Worm (Caenorhabditis elegans) whole organism, L4 larva: Measurements from ENCODE around the gene act-2.

Experiments used
- F10B5.3 ChIP-seq: sonication (generic microtip); optimal IDR thresholded peaks from 2 replicates; lab custom pipeline; 2016; ENCODE audit warnings: mild to moderate bottlenecking, missing genetic modification characterization, missing compliant biosample characterization
- T20F7.1 ChIP-seq: fragments of 200-800 bp; sonication (Bioruptor generic); optimal IDR thresholded peaks from 2 replicates; lab custom pipeline; 2018; ENCODE audit warnings: mild to moderate bottlenecking, missing genetic modification characterization, missing compliant biosample characterization
- aha-1 ChIP-seq: fragments of 150-350 bp; peaks from one replicate; lab custom pipeline; 2014; ENCODE audit warnings: missing biosample characterization, missing genetic modification characterization
- ceh-32 ChIP-seq: sonication (generic microtip); optimal IDR thresholded peaks from 2 replicates; lab custom pipeline; 2016; ENCODE audit warnings: mild to moderate bottlenecking, missing genetic modification characterization, missing compliant biosample characterization; ENCODE audit not compliant: poor library complexity
- ceh-44 ChIP-seq: fragments of 200-800 bp; sonication (Bioruptor generic); IDR thresholded peaks from 2 replicates; pipeline ENCODE4 v1.3.6; 2022; ENCODE audit warnings: missing genetic modification reagents, missing genetic modification characterization, missing compliant biosample characterization
- ctbp-1 ChIP-seq: fragments of 200-800 bp; sonication (Bioruptor generic); IDR thresholded peaks from 2 replicates; pipeline ENCODE4 v1.3.6; 2022; ENCODE audit warnings: missing genetic modification reagents, missing genetic modification characterization, missing compliant biosample characterization
- daf-12 ChIP-seq: fragments of 150-350 bp; optimal IDR thresholded peaks from 2 replicates; lab custom pipeline; 2014; ENCODE audit warnings: missing biosample characterization, missing genetic modification reagents, missing genetic modification characterization
- daf-16 ChIP-seq, 3 experiments: sonication (generic microtip); optimal IDR thresholded peaks; 2 replicates each; lab custom pipeline; 2016 to 2017; ENCODE audit warnings: missing genetic modification characterization in 3 of 3, missing genetic modification reagents in 3 of 3, mild to moderate bottlenecking in 2 of 3, missing compliant biosample characterization in 2 of 3, missing biosample characterization in 1 of 3, moderate library complexity in 1 of 3
- dmd-6 ChIP-seq: fragments of 200-800 bp; sonication (Bioruptor generic); IDR thresholded peaks from 2 replicates; pipeline ENCODE4 v1.3.6; 2022; ENCODE audit warnings: missing genetic modification reagents, missing genetic modification characterization, missing compliant biosample characterization
- dve-1 ChIP-seq: sonication (generic microtip); optimal IDR thresholded peaks from 2 replicates; lab custom pipeline; 2017; ENCODE audit warnings: antibody characterized with exemption, mild to moderate bottlenecking, missing genetic modification characterization, missing compliant biosample characterization; ENCODE audit not compliant: insufficient read depth
- hlh-30 ChIP-seq: sonication (generic microtip); optimal IDR thresholded peaks from 2 replicates; lab custom pipeline; 2017; ENCODE audit warnings: antibody characterized with exemption, mild to moderate bottlenecking, missing genetic modification characterization, missing compliant biosample characterization; ENCODE audit not compliant: insufficient read depth
- lin-29 ChIP-seq: fragments of 200-800 bp; sonication (Bioruptor generic); IDR thresholded peaks from 2 replicates; pipeline ENCODE4 v1.3.6; 2022; ENCODE audit warnings: missing genetic modification reagents, missing genetic modification characterization, missing compliant biosample characterization
- lsy-2 ChIP-seq, 2 experiments: fragments of 150-350 bp in 1 of 2; sonication (generic microtip) in 1 of 2; optimal IDR thresholded peaks; 2 replicates each; lab custom pipeline; 2014 to 2017; ENCODE audit warnings: missing biosample characterization in 2 of 2, missing genetic modification characterization in 2 of 2
- mdl-1 ChIP-seq, 2 experiments: fragments of 150-350 bp in 1 of 2; sonication (generic microtip) in 1 of 2; optimal IDR thresholded peaks; 2 replicates each; lab custom pipeline; 2014 to 2017; ENCODE audit warnings: missing biosample characterization in 2 of 2, missing genetic modification characterization in 2 of 2
- mdt-29 ChIP-seq: fragments of 200-800 bp; sonication (Bioruptor generic); IDR thresholded peaks from 2 replicates; pipeline ENCODE4 v1.3.6; 2022; ENCODE audit warnings: missing genetic modification reagents, missing genetic modification characterization, missing compliant biosample characterization
- mes-2 ChIP-seq: sonication (generic microtip); optimal IDR thresholded peaks from 2 replicates; lab custom pipeline; 2016; ENCODE audit warnings: missing genotype, mild to moderate bottlenecking, missing genetic modification characterization, missing compliant biosample characterization; ENCODE audit not compliant: poor library complexity, severe bottlenecking
- nhr-237 ChIP-seq: sonication (generic microtip); optimal IDR thresholded peaks from 2 replicates; lab custom pipeline; 2017; ENCODE audit warnings: missing biosample characterization, missing genetic modification characterization
- nhr-25 ChIP-seq: sonication (generic microtip); optimal IDR thresholded peaks from 2 replicates; lab custom pipeline; 2017; ENCODE audit warnings: missing genetic modification characterization, mild to moderate bottlenecking, missing compliant biosample characterization, antibody characterized with exemption, moderate library complexity, borderline replicate concordance; ENCODE audit not compliant: insufficient read depth
- nhr-28 ChIP-seq: fragments of 150-350 bp; optimal IDR thresholded peaks from 2 replicates; lab custom pipeline; 2014; ENCODE audit warnings: missing biosample characterization, missing genetic modification characterization
- nhr-41 ChIP-seq: fragments of 200-800 bp; sonication (Bioruptor generic); IDR thresholded peaks from 2 replicates; pipeline ENCODE4 v1.3.6; 2022; ENCODE audit warnings: missing genetic modification reagents, missing genetic modification characterization, missing compliant biosample characterization
- nhr-48 ChIP-seq: sonication (generic microtip); optimal IDR thresholded peaks from 2 replicates; lab custom pipeline; 2016; ENCODE audit warnings: mild to moderate bottlenecking, missing genetic modification characterization, missing compliant biosample characterization
- nhr-76 ChIP-seq: fragments of 150-350 bp; optimal IDR thresholded peaks from 2 replicates; lab custom pipeline; 2014; ENCODE audit warnings: missing biosample characterization, missing genetic modification characterization
- php-3 ChIP-seq: fragments of 200-800 bp; sonication (Bioruptor generic); IDR thresholded peaks from 2 replicates; pipeline ENCODE4 v1.3.6; 2022; ENCODE audit warnings: missing genetic modification reagents, missing genetic modification characterization, missing compliant biosample characterization
- snpc-4 ChIP-seq: fragments of 150-350 bp; optimal IDR thresholded peaks from 2 replicates; lab custom pipeline; 2014; ENCODE audit warnings: missing biosample characterization, missing genetic modification characterization
- spr-1 ChIP-seq: sonication (generic microtip); optimal IDR thresholded peaks from 2 replicates; lab custom pipeline; 2016; ENCODE audit warnings: mild to moderate bottlenecking, missing genetic modification characterization, missing compliant biosample characterization
- tag-97 ChIP-seq: fragments of 200-800 bp; sonication (Bioruptor generic); IDR thresholded peaks from 2 replicates; pipeline ENCODE4 v1.3.6; 2022; ENCODE audit warnings: missing genetic modification characterization, missing compliant biosample characterization
- tra-1 ChIP-seq: fragments of 200-800 bp; sonication (Bioruptor generic); IDR thresholded peaks from 2 replicates; pipeline ENCODE4 v1.3.6; 2022; ENCODE audit warnings: missing genetic modification reagents, missing genetic modification characterization, missing compliant biosample characterization
- unc-39 ChIP-seq: sonication (generic microtip); optimal IDR thresholded peaks from 2 replicates; lab custom pipeline; 2017; ENCODE audit warnings: missing biosample characterization, missing genetic modification characterization
- unc-62 ChIP-seq, 3 experiments: fragments of 150-350 bp in 1 of 3; sonication (generic microtip); optimal IDR thresholded peaks in 2 of 3; peaks in 1 of 3; 1 replicate in 1 of 3; 2 replicates in 2 of 3; lab custom pipeline; 2014 to 2017; ENCODE audit warnings: missing biosample characterization in 3 of 3, missing genetic modification characterization in 3 of 3, missing genetic modification reagents in 3 of 3, missing genotype in 1 of 3
- zag-1 ChIP-seq: fragments of 150-350 bp; optimal IDR thresholded peaks from 2 replicates; lab custom pipeline; 2014; ENCODE audit warnings: missing biosample characterization, missing genetic modification characterization
- zfp-2 ChIP-seq: sonication (generic microtip); optimal IDR thresholded peaks from 2 replicates; lab custom pipeline; 2016; ENCODE audit warnings: mild to moderate bottlenecking, missing genetic modification characterization, missing compliant biosample characterization
- zip-11 ChIP-seq: fragments of 200-800 bp; sonication (Bioruptor generic); IDR thresholded peaks from 2 replicates; pipeline ENCODE4 v1.3.6; 2022; ENCODE audit warnings: missing genetic modification characterization, missing compliant biosample characterization
- ztf-11 ChIP-seq: fragments of 150-350 bp; optimal IDR thresholded peaks from 2 replicates; lab custom pipeline; 2014; ENCODE audit warnings: missing biosample characterization, missing genetic modification characterization

The act-2 gene

ce11 chrV:11061887-11062286, 16.1 kb downstream of the act-2 start:
- TF ChIP-seq unc-62 (GFP tag; optimal IDR thresholded peaks at IDR 0.05 in 1 of 2; lab: Kevin White, UChicago) (peak in 1 of 2 experiments; percentile 81), unc-62 (tag; optimal IDR thresholded peaks at IDR 0.05; lab: Kevin White, UChicago) (no peak), snpc-4 (tag; lab: Kevin White, UChicago) (no peak), T20F7.1 (GFP tag; lab: Kevin White, UChicago) (no peak), hlh-30 (tag; lab: Kevin White, UChicago) (peak; percentile 62), daf-16 (GFP tag; optimal IDR thresholded peaks at IDR 0.05; lab: Kevin White, UChicago) (peak in 1 of 2 experiments; percentile 65), daf-16 (tag; optimal IDR thresholded peaks at IDR 0.05; lab: Kevin White, UChicago) (no peak), tag-97 (GFP tag; lab: Robert Waterston, UW) (no peak), aha-1 (tag; lab: Kevin White, UChicago) (no peak), mdl-1 (tag; optimal IDR thresholded peaks at IDR 0.05; lab: Kevin White, UChicago) (peak in 1 of 2 experiments; percentile 14), nhr-48 (no peak)

DNA sequence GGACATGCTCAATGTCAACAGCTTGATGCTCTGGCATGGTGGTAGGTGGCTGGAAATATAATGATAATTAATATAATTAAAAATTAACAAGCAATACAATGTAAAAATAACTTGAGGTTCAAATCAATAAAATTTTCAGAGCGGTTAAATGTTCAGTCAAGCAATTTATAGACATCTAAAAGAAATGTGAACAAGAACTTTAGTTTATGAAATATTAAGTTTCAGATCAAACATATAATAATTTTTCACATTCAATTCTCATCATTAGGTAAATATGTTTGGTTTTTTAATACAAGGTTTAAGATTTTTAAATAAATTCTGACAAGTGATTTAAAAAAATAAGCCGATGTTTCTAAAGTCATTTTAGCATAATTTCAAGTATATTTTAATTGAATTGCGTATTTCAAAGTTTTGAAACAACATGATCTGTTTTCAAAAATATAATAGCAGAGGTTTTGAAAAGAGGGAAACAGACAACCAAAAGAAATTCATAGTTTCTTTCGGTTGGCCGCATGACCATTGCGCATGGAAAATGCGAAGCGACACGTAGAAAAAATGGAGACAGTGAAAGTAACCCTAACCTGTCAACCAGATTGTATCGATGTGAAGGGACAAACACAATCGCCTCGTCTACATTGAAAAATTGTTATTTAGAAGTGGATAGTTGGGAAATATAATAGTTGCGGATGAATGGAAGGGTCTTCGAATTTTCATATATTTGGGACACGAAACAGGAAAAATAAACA, 17.5 kb downstream of the act-2 start, which contains the start of gene T04C12.11:
Gene T04C12.11, minus strand, starts transcription at position 51 of the 746 bp plus-strand sequence.
- TF ChIP-seq spr-1, result no peak
- no peak for TF ChIP-seq F10B5.3 (tag; lab: Kevin White, UChicago)
- no peak for TF ChIP-seq tra-1 (GFP tag; lab: Robert Waterston, UW)
- no peak for TF ChIP-seq mdt-29 (GFP tag; lab: Robert Waterston, UW)
- peak in 1 of 2 experiments; percentile 16 for TF ChIP-seq mdl-1 (tag; optimal IDR thresholded peaks at IDR 0.05; lab: Kevin White, UChicago)
- TF ChIP-seq dmd-6 (GFP tag; lab: Robert Waterston, UW), result no peak
- no peak for TF ChIP-seq nhr-41 (GFP tag; lab: Robert Waterston, UW)
- no peak for TF ChIP-seq ceh-32 (tag; lab: Kevin White, UChicago)
- TF ChIP-seq ctbp-1 (GFP tag; lab: Robert Waterston, UW), result no peak
- TF ChIP-seq mes-2 (tag; lab: Kevin White, UChicago), result no peak
- TF ChIP-seq hlh-30 (tag; lab: Kevin White, UChicago), result peak; percentile 61
- TF ChIP-seq php-3 (GFP tag; lab: Robert Waterston, UW), result no peak
- TF ChIP-seq nhr-28 (tag; lab: Kevin White, UChicago), result peak; percentile 23
- no peak for TF ChIP-seq daf-12 (tag; lab: Kevin White, UChicago)
- peak in 1 of 2 experiments; percentile 24 for TF ChIP-seq lsy-2 (tag; optimal IDR thresholded peaks at IDR 0.05; lab: Kevin White, UChicago)
- no peak for TF ChIP-seq zag-1 (tag; lab: Kevin White, UChicago)
- peak; percentile 18 for TF ChIP-seq nhr-25 (tag; lab: Kevin White, UChicago)
- peak; percentile 34 for TF ChIP-seq T20F7.1 (GFP tag; lab: Kevin White, UChicago)
- TF ChIP-seq zfp-2 (tag; lab: Kevin White, UChicago), result no peak
- TF ChIP-seq lin-29, result no peak
- TF ChIP-seq dve-1, result no peak
- TF ChIP-seq ztf-11, result no peak
- no peak for TF ChIP-seq zip-11
- no peak for TF ChIP-seq nhr-76
- no peak for TF ChIP-seq nhr-237 (tag; lab: Kevin White, UChicago)
- TF ChIP-seq ceh-44 (GFP tag; lab: Robert Waterston, UW), result no peak

DNA sequence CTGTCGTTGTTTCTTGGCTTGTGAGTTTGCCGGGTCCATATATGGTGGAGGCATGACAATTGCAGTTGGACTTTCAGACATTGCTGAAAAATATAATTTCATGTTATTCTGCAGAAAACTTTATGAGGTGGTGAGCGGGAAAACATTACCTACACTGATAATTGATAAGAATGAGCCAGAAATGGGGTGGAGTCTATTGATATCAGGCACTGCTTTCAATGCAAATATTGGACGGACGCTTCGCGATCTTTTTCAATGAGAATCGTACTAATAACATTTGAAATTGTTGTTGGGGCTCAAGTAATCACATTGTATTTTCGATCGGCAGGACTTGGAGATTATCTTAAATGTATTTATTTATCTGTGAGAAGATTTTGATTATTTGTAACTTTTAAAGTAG, 18.8 kb downstream of the act-2 start, which contains the start of gene T04C12.1:
Gene T04C12.1, minus strand, starts transcription at position 90 of the 400 bp plus-strand sequence.
- TF ChIP-seq unc-39 (tag; lab: Kevin White, UChicago), result no peak
